Worm (Caenorhabditis elegans) whole organism, L3 larva: Measurements from ENCODE around the gene tatn-1.

Experiments used
- R02D3.7 ChIP-seq: fragments of 150-350 bp; optimal IDR thresholded peaks from 2 replicates; lab custom pipeline; 2014; ENCODE audit warnings: missing biosample characterization, missing genetic modification characterization
- ZK546.5 ChIP-seq: sonication (generic microtip); optimal IDR thresholded peaks from 2 replicates; lab custom pipeline; 2017; ENCODE audit warnings: missing biosample characterization, missing genetic modification characterization
- aly-2 ChIP-seq: fragments of 150-350 bp; optimal IDR thresholded peaks from 2 replicates; lab custom pipeline; 2014; ENCODE audit warnings: missing biosample characterization, missing genetic modification characterization
- ama-1 ChIP-seq: fragments of 150-350 bp; optimal IDR thresholded peaks from 2 replicates; lab custom pipeline; 2018
- ceh-16 ChIP-seq: sonication (generic microtip); optimal IDR thresholded peaks from 2 replicates; lab custom pipeline; 2017; ENCODE audit warnings: missing biosample characterization, missing genetic modification characterization
- ceh-28 ChIP-seq: fragments of 150-350 bp; optimal IDR thresholded peaks from 2 replicates; lab custom pipeline; 2014; ENCODE audit warnings: missing biosample characterization, missing genetic modification reagents, missing genetic modification characterization
- ceh-82 ChIP-seq: fragments of 150-350 bp; optimal IDR thresholded peaks from 2 replicates; lab custom pipeline; 2014; ENCODE audit warnings: missing biosample characterization, missing genetic modification characterization
- ceh-9 ChIP-seq: sonication (generic microtip); optimal IDR thresholded peaks from 2 replicates; lab custom pipeline; 2018; ENCODE audit warnings: missing biosample characterization, missing genetic modification characterization
- daf-12 ChIP-seq: fragments of 150-350 bp; optimal IDR thresholded peaks from 2 replicates; lab custom pipeline; 2014; ENCODE audit warnings: missing biosample characterization, missing genetic modification reagents, missing genetic modification characterization
- egl-27 ChIP-seq: sonication (generic microtip); optimal IDR thresholded peaks from 4 replicates; lab custom pipeline; 2017; ENCODE audit warnings: missing biosample characterization, missing genetic modification reagents, missing genetic modification characterization
- egl-5 ChIP-seq: fragments of 150-350 bp; optimal IDR thresholded peaks from 2 replicates; lab custom pipeline; 2017; ENCODE audit warnings: missing biosample characterization, missing genetic modification reagents, missing genetic modification characterization, inconsistent platforms
- elt-1 ChIP-seq: fragments of 150-350 bp; optimal IDR thresholded peaks from 2 replicates; lab custom pipeline; 2014; ENCODE audit warnings: missing biosample characterization, missing genetic modification characterization
- elt-2 ChIP-seq: sonication (generic microtip); optimal IDR thresholded peaks from 2 replicates; lab custom pipeline; 2016; ENCODE audit warnings: missing genetic modification reagents, mild to moderate bottlenecking, missing genetic modification characterization, missing compliant biosample characterization
- elt-3 ChIP-seq, 3 experiments: fragments of 150-350 bp in 1 of 3; sonication (generic microtip) in 2 of 3; optimal IDR thresholded peaks; 2 replicates in 2 of 3; 4 replicates in 1 of 3; lab custom pipeline; 2014 to 2017; ENCODE audit warnings: missing biosample characterization in 3 of 3, missing genetic modification characterization in 3 of 3
- eor-1 ChIP-seq, 2 experiments: fragments of 150-350 bp; optimal IDR thresholded peaks; 2 replicates each; lab custom pipeline; 2014 to 2018; ENCODE audit warnings: missing biosample characterization in 2 of 2, missing genetic modification characterization in 2 of 2
- fkh-10 ChIP-seq: sonication (generic microtip); optimal IDR thresholded peaks from 2 replicates; lab custom pipeline; 2017; ENCODE audit warnings: missing biosample characterization, missing genetic modification reagents, missing genetic modification characterization
- fkh-2 ChIP-seq: fragments of 150-350 bp; optimal IDR thresholded peaks from 2 replicates; lab custom pipeline; 2014; ENCODE audit warnings: missing biosample characterization, missing genetic modification reagents, missing genetic modification characterization
- fos-1 ChIP-seq: fragments of 150-350 bp; optimal IDR thresholded peaks from 2 replicates; lab custom pipeline; 2014; ENCODE audit warnings: missing biosample characterization, missing genetic modification characterization
- hmg-11 ChIP-seq: sonication (generic microtip); optimal IDR thresholded peaks from 2 replicates; lab custom pipeline; 2016; ENCODE audit warnings: missing genetic modification characterization, missing compliant biosample characterization
- jun-1 ChIP-seq: fragments of 150-350 bp; optimal IDR thresholded peaks from 2 replicates; lab custom pipeline; 2014; ENCODE audit warnings: missing biosample characterization, missing genetic modification reagents, missing genetic modification characterization
- lin-15B ChIP-seq: fragments of 150-350 bp; optimal IDR thresholded peaks from 2 replicates; lab custom pipeline; 2014; ENCODE audit warnings: missing biosample characterization, missing genetic modification characterization
- lin-39 ChIP-seq: fragments of 150-350 bp; optimal IDR thresholded peaks from 2 replicates; lab custom pipeline; 2018; ENCODE audit warnings: missing biosample characterization, missing genetic modification reagents, missing genetic modification characterization
- lsy-12 ChIP-seq: sonication (generic microtip); optimal IDR thresholded peaks from 2 replicates; lab custom pipeline; 2016; ENCODE audit warnings: mild to moderate bottlenecking, missing genetic modification characterization, missing compliant biosample characterization
- mdl-1 ChIP-seq: fragments of 150-350 bp; optimal IDR thresholded peaks from 2 replicates; lab custom pipeline; 2014; ENCODE audit warnings: missing biosample characterization, missing genetic modification characterization
- mml-1 ChIP-seq: fragments of 150-350 bp; sonication (generic microtip); optimal IDR thresholded peaks from 3 replicates; lab custom pipeline; 2014; ENCODE audit warnings: missing biosample characterization, missing genetic modification characterization
- nfya-1 ChIP-seq: sonication (generic microtip); optimal IDR thresholded peaks from 2 replicates; lab custom pipeline; 2017; ENCODE audit warnings: missing genetic modification characterization, mild to moderate bottlenecking, missing compliant biosample characterization, antibody characterized with exemption, moderate library complexity; ENCODE audit not compliant: insufficient read depth
- nhr-11 ChIP-seq: fragments of 150-350 bp; optimal IDR thresholded peaks from 2 replicates; lab custom pipeline; 2014; ENCODE audit warnings: missing biosample characterization, missing genetic modification characterization
- nhr-12 ChIP-seq: fragments of 150-350 bp; optimal IDR thresholded peaks from 2 replicates; lab custom pipeline; 2014; ENCODE audit warnings: missing biosample characterization, missing genetic modification characterization
- nhr-23 ChIP-seq: fragments of 150-350 bp; optimal IDR thresholded peaks from 2 replicates; lab custom pipeline; 2014; ENCODE audit warnings: missing biosample characterization, missing genetic modification reagents, missing genetic modification characterization
- nhr-237 ChIP-seq: fragments of 150-350 bp; optimal IDR thresholded peaks from 2 replicates; lab custom pipeline; 2014; ENCODE audit warnings: missing biosample characterization, missing genetic modification characterization
- nhr-25 ChIP-seq: sonication (generic microtip); optimal IDR thresholded peaks from 2 replicates; lab custom pipeline; 2017; ENCODE audit warnings: missing biosample characterization, missing genetic modification characterization
- nhr-28 ChIP-seq: fragments of 150-350 bp; optimal IDR thresholded peaks from 2 replicates; lab custom pipeline; 2014; ENCODE audit warnings: missing biosample characterization, missing genetic modification characterization
- nhr-43 ChIP-seq: sonication (generic microtip); optimal IDR thresholded peaks from 2 replicates; lab custom pipeline; 2016; ENCODE audit warnings: mild to moderate bottlenecking, missing genetic modification characterization, missing compliant biosample characterization; ENCODE audit not compliant: poor library complexity, severe bottlenecking
- nhr-67 ChIP-seq: fragments of 150-350 bp; optimal IDR thresholded peaks from 2 replicates; lab custom pipeline; 2014; ENCODE audit warnings: missing biosample characterization, missing genetic modification characterization
- nhr-76 ChIP-seq: fragments of 150-350 bp; sonication (generic microtip); optimal IDR thresholded peaks from 5 replicates; lab custom pipeline; 2014; ENCODE audit warnings: missing biosample characterization, missing genetic modification characterization
- nhr-77 ChIP-seq: fragments of 150-350 bp; optimal IDR thresholded peaks from 2 replicates; lab custom pipeline; 2014; ENCODE audit warnings: missing biosample characterization, missing genetic modification characterization
- pha-4 ChIP-seq: fragments of 150-350 bp; optimal IDR thresholded peaks from 2 replicates; lab custom pipeline; 2014; ENCODE audit warnings: missing biosample characterization, missing genetic modification reagents, missing genetic modification characterization
- pqm-1 ChIP-seq: fragments of 150-350 bp; optimal IDR thresholded peaks from 2 replicates; lab custom pipeline; 2017; ENCODE audit warnings: missing biosample characterization, missing genetic modification characterization, inconsistent platforms
- sea-2 ChIP-seq: fragments of 150-350 bp; sonication (generic microtip); optimal IDR thresholded peaks from 4 replicates; lab custom pipeline; 2014; ENCODE audit warnings: missing biosample characterization, missing genetic modification reagents, missing genetic modification characterization
- skn-1 ChIP-seq: fragments of 150-350 bp; optimal IDR thresholded peaks from 2 replicates; lab custom pipeline; 2014; ENCODE audit warnings: missing biosample characterization, missing genetic modification characterization
- snpc-4 ChIP-seq: fragments of 150-350 bp; optimal IDR thresholded peaks from 2 replicates; lab custom pipeline; 2014; ENCODE audit warnings: missing biosample characterization, missing genetic modification characterization
- tbx-2 ChIP-seq: sonication (generic microtip); optimal IDR thresholded peaks from 2 replicates; lab custom pipeline; 2016; ENCODE audit warnings: mild to moderate bottlenecking, missing genetic modification characterization, missing compliant biosample characterization
- unc-39 ChIP-seq: sonication (generic microtip); optimal IDR thresholded peaks from 4 replicates; lab custom pipeline; 2017; ENCODE audit warnings: missing biosample characterization, missing genetic modification characterization
- unc-62 ChIP-seq: fragments of 150-350 bp; sonication (generic microtip); optimal IDR thresholded peaks from 4 replicates; lab custom pipeline; 2014; ENCODE audit warnings: missing biosample characterization, missing genetic modification reagents, missing genetic modification characterization
- zag-1 ChIP-seq: fragments of 150-350 bp; optimal IDR thresholded peaks from 2 replicates; lab custom pipeline; 2014; ENCODE audit warnings: missing biosample characterization, missing genetic modification characterization
- ztf-11 ChIP-seq: fragments of 150-350 bp; optimal IDR thresholded peaks from 2 replicates; lab custom pipeline; 2014; ENCODE audit warnings: missing biosample characterization, missing genetic modification characterization
- ztf-4 ChIP-seq: fragments of 150-350 bp; optimal IDR thresholded peaks from 2 replicates; lab custom pipeline; 2014; ENCODE audit warnings: missing biosample characterization, missing genetic modification characterization

tatn-1 gene

ce11 chrX:14790320-14791048, at the start of gene tatn-1:
TSS of gene tatn-1 (plus strand) at chrX:14791008.
- TF ChIP-seq ceh-28 (tag; lab: Kevin White, UChicago) = peak; percentile 21
- TF ChIP-seq ztf-11 (tag; lab: Kevin White, UChicago) = no peak
- TF ChIP-seq tbx-2 = peak; percentile 82
- TF ChIP-seq snpc-4 (tag; lab: Kevin White, UChicago) = no peak
- TF ChIP-seq ZK546.5 (tag; lab: Kevin White, UChicago) = no peak
- TF ChIP-seq pqm-1 (tag; lab: Kevin White, UChicago) = peak; percentile 69
- no peak for TF ChIP-seq fos-1
- TF ChIP-seq sea-2 (GFP tag; lab: Kevin White, UChicago) = no peak
- peak; percentile 98 for TF ChIP-seq nhr-25
- TF ChIP-seq ztf-4 (tag; lab: Kevin White, UChicago) = no peak
- peak in 1 of 3 experiments; percentile 66 for TF ChIP-seq elt-3 (tag; optimal IDR thresholded peaks at IDR 0.05; lab: Kevin White, UChicago)
- TF ChIP-seq egl-27 (tag; lab: Kevin White, UChicago) = no peak
- no peak for TF ChIP-seq ceh-16 (tag; lab: Kevin White, UChicago)
- peak; percentile 98 for TF ChIP-seq nhr-23
- TF ChIP-seq aly-2 (tag; lab: Kevin White, UChicago) = no peak
- TF ChIP-seq mml-1 = no peak
- TF ChIP-seq skn-1 (tag; lab: Kevin White, UChicago) = peak; percentile 53
- no peak for TF ChIP-seq eor-1 (tag; optimal IDR thresholded peaks at IDR 0.05; lab: Kevin White, UChicago)
- no peak for TF ChIP-seq lin-15B (tag; lab: Kevin White, UChicago)
- TF ChIP-seq ceh-82 (tag; lab: Kevin White, UChicago) = no peak
- TF ChIP-seq nhr-237 (tag; lab: Kevin White, UChicago) = no peak
- TF ChIP-seq lin-39 (tag; lab: Kevin White, UChicago) = no peak
- no peak for TF ChIP-seq nhr-28 (tag; lab: Kevin White, UChicago)
- no peak for TF ChIP-seq unc-39
- TF ChIP-seq nhr-67 (tag; lab: Kevin White, UChicago) = no peak
- no peak for TF ChIP-seq ceh-9
- peak; percentile 16 for TF ChIP-seq egl-5 (tag; lab: Kevin White, UChicago)
- TF ChIP-seq zag-1 (tag; lab: Kevin White, UChicago) = no peak
- TF ChIP-seq nhr-76 (tag; lab: Kevin White, UChicago) = no peak
- TF ChIP-seq unc-62 = peak; percentile 43
- no peak for TF ChIP-seq nhr-12
- peak; percentile 97 for TF ChIP-seq elt-1
- TF ChIP-seq elt-2 (tag; lab: Kevin White, UChicago) = peak; percentile 98
- no peak for TF ChIP-seq pha-4 (tag; lab: Kevin White, UChicago)
- TF ChIP-seq jun-1 (tag; lab: Kevin White, UChicago) = peak; percentile 83
- TF ChIP-seq nhr-77 = peak; percentile 9
- TF ChIP-seq hmg-11 (tag; lab: Kevin White, UChicago) = no peak
- no peak for TF ChIP-seq daf-12 (tag; lab: Kevin White, UChicago)
- TF ChIP-seq nhr-11 (tag; lab: Kevin White, UChicago) = no peak
- no peak for TF ChIP-seq fkh-10 (GFP tag; lab: Kevin White, UChicago)
- no peak for TF ChIP-seq R02D3.7
- TF ChIP-seq lsy-12 (tag; lab: Kevin White, UChicago) = no peak
- TF ChIP-seq nfya-1 (tag; lab: Kevin White, UChicago) = peak; percentile 16
- TF ChIP-seq ama-1 = no peak
- peak; percentile 93 for TF ChIP-seq mdl-1
- TF ChIP-seq nhr-43 (tag; lab: Kevin White, UChicago) = peak; percentile 97
- TF ChIP-seq fkh-2 (tag; lab: Kevin White, UChicago) = no peak
